Worm (Caenorhabditis elegans) whole organism, late embryonic: ENCODE data around the gene hlh-12.

Experiments used
- C38D4.7 ChIP-seq: fragments of 200-800 bp; sonication (Bioruptor generic); optimal IDR thresholded peaks from 2 replicates; lab custom pipeline; 2018; ENCODE audit warnings: mild to moderate bottlenecking, missing genetic modification characterization, moderate library complexity, missing compliant biosample characterization
- ahr-1 ChIP-seq: sonication (generic microtip); optimal IDR thresholded peaks from 2 replicates; lab custom pipeline; 2016; ENCODE audit warnings: missing genetic modification characterization, missing compliant biosample characterization
- ceh-18 ChIP-seq: sonication (generic microtip); optimal IDR thresholded peaks from 2 replicates; lab custom pipeline; 2016; ENCODE audit warnings: missing genetic modification characterization, missing compliant biosample characterization
- ceh-19 ChIP-seq: fragments of 200-800 bp; sonication (Bioruptor generic); optimal IDR thresholded peaks from 2 replicates; lab custom pipeline; 2018; ENCODE audit warnings: mild to moderate bottlenecking, missing genetic modification characterization, missing compliant biosample characterization
- ceh-2 ChIP-seq: sonication (generic microtip); optimal IDR thresholded peaks from 2 replicates; lab custom pipeline; 2016; ENCODE audit warnings: missing genotype, missing genetic modification characterization, missing compliant biosample characterization
- ceh-24 ChIP-seq: sonication (generic microtip); optimal IDR thresholded peaks from 2 replicates; lab custom pipeline; 2016; ENCODE audit warnings: mild to moderate bottlenecking, missing genetic modification characterization, missing compliant biosample characterization
- ceh-34 ChIP-seq: sonication (generic microtip); optimal IDR thresholded peaks from 2 replicates; lab custom pipeline; 2016; ENCODE audit warnings: mild to moderate bottlenecking, missing genetic modification characterization, missing compliant biosample characterization
- ceh-48 ChIP-seq: sonication (generic microtip); optimal IDR thresholded peaks from 2 replicates; lab custom pipeline; 2016; ENCODE audit warnings: missing genetic modification characterization, inconsistent platforms, missing compliant biosample characterization
- ceh-9 ChIP-seq: sonication (generic microtip); optimal IDR thresholded peaks from 2 replicates; lab custom pipeline; 2016; ENCODE audit warnings: mild to moderate bottlenecking, missing genetic modification characterization, inconsistent platforms, missing compliant biosample characterization
- che-1 ChIP-seq: sonication (generic microtip); optimal IDR thresholded peaks from 2 replicates; lab custom pipeline; 2016; ENCODE audit warnings: mild to moderate bottlenecking, missing genetic modification characterization, missing compliant biosample characterization
- dve-1 ChIP-seq: sonication (generic microtip); optimal IDR thresholded peaks from 2 replicates; lab custom pipeline; 2017; ENCODE audit warnings: antibody characterized with exemption, mild to moderate bottlenecking, missing genetic modification characterization, missing compliant biosample characterization
- elt-2 ChIP-seq: sonication (generic microtip); optimal IDR thresholded peaks from 2 replicates; lab custom pipeline; 2016; ENCODE audit warnings: missing genetic modification reagents, missing genetic modification characterization, missing compliant biosample characterization
- fkh-10 ChIP-seq: fragments of 150-350 bp; optimal IDR thresholded peaks from 2 replicates; lab custom pipeline; 2014; ENCODE audit warnings: missing biosample characterization, missing genetic modification reagents, missing genetic modification characterization
- fkh-6 ChIP-seq: sonication (generic microtip); optimal IDR thresholded peaks from 2 replicates; lab custom pipeline; 2016; ENCODE audit warnings: missing genetic modification characterization, missing compliant biosample characterization
- hlh-15 ChIP-seq: sonication (generic microtip); optimal IDR thresholded peaks from 2 replicates; lab custom pipeline; 2016; ENCODE audit warnings: missing genetic modification characterization, missing compliant biosample characterization
- hlh-8 ChIP-seq: sonication (generic microtip); optimal IDR thresholded peaks from 2 replicates; lab custom pipeline; 2016; ENCODE audit warnings: missing genotype, missing genetic modification characterization, missing compliant biosample characterization
- lim-6 ChIP-seq: sonication (generic microtip); optimal IDR thresholded peaks from 2 replicates; lab custom pipeline; 2016; ENCODE audit warnings: missing genetic modification characterization, missing compliant biosample characterization
- madf-2 ChIP-seq: sonication (generic microtip); optimal IDR thresholded peaks from 2 replicates; lab custom pipeline; 2017; ENCODE audit warnings: missing genetic modification characterization, missing compliant biosample characterization
- mec-3 ChIP-seq: sonication (generic microtip); optimal IDR thresholded peaks from 2 replicates; lab custom pipeline; 2016; ENCODE audit warnings: borderline replicate concordance, missing genetic modification characterization, missing compliant biosample characterization
- nhr-232 ChIP-seq: sonication (generic microtip); optimal IDR thresholded peaks from 2 replicates; lab custom pipeline; 2016; ENCODE audit warnings: missing genetic modification characterization, missing compliant biosample characterization
- odd-2 ChIP-seq: sonication (generic microtip); optimal IDR thresholded peaks from 2 replicates; lab custom pipeline; 2017; ENCODE audit warnings: antibody characterized with exemption, mild to moderate bottlenecking, missing genetic modification characterization, missing compliant biosample characterization
- pag-3 ChIP-seq: sonication (generic microtip); optimal IDR thresholded peaks from 2 replicates; lab custom pipeline; 2016; ENCODE audit warnings: missing compliant biosample characterization, missing genetic modification characterization, borderline replicate concordance
- pat-9 ChIP-seq: fragments of 200-800 bp; sonication (Bioruptor generic); optimal IDR thresholded peaks from 2 replicates; lab custom pipeline; 2018; ENCODE audit warnings: mild to moderate bottlenecking, missing genetic modification characterization, moderate library complexity, missing compliant biosample characterization
- pax-1 ChIP-seq: fragments of 150-350 bp; optimal IDR thresholded peaks from 2 replicates; lab custom pipeline; 2014; ENCODE audit warnings: missing biosample characterization, missing genetic modification characterization
- pha-4 ChIP-seq: fragments of 150-350 bp; optimal IDR thresholded peaks from 2 replicates; lab custom pipeline; 2018; ENCODE audit warnings: missing biosample characterization, missing genetic modification reagents, missing genetic modification characterization
- pros-1 ChIP-seq: fragments of 150-350 bp; optimal IDR thresholded peaks from 2 replicates; lab custom pipeline; 2014; ENCODE audit warnings: missing biosample characterization, missing genetic modification reagents, missing genetic modification characterization
- sdc-2 ChIP-seq: sonication (generic microtip); optimal IDR thresholded peaks from 2 replicates; lab custom pipeline; 2016; ENCODE audit warnings: missing genotype, missing genetic modification characterization, missing compliant biosample characterization
- sox-2 ChIP-seq: fragments of 200-800 bp; sonication (Bioruptor generic); IDR thresholded peaks from 2 replicates; pipeline ENCODE4 v1.3.6; 2022; ENCODE audit warnings: missing genetic modification reagents, missing genetic modification characterization, missing compliant biosample characterization
- tbx-7 ChIP-seq: sonication (generic microtip); optimal IDR thresholded peaks from 2 replicates; lab custom pipeline; 2016; ENCODE audit warnings: missing genotype, missing genetic modification characterization, missing compliant biosample characterization
- ttx-3 ChIP-seq: sonication (generic microtip); optimal IDR thresholded peaks from 2 replicates; lab custom pipeline; 2016; ENCODE audit warnings: missing genetic modification reagents, missing genetic modification characterization, missing compliant biosample characterization
- unc-3 ChIP-seq, 2 experiments: fragments of 200-800 bp in 1 of 2; sonication (Bioruptor generic) in 1 of 2; sonication (generic microtip) in 1 of 2; conservative IDR thresholded peaks in 1 of 2; optimal IDR thresholded peaks in 1 of 2; 2 replicates each; pipeline versions ENCODE4 v1.3.6 to Lab custom; 2016 to 2022; ENCODE audit warnings: missing compliant biosample characterization in 2 of 2, missing genetic modification characterization in 2 of 2, missing genetic modification reagents in 1 of 2
- unc-42 ChIP-seq: sonication (generic microtip); optimal IDR thresholded peaks from 2 replicates; lab custom pipeline; 2016; ENCODE audit warnings: missing genotype, missing genetic modification characterization, missing compliant biosample characterization
- unc-55 ChIP-seq: sonication (generic microtip); optimal IDR thresholded peaks from 2 replicates; lab custom pipeline; 2017; ENCODE audit warnings: missing biosample characterization, missing genetic modification reagents, missing genetic modification characterization
- unc-86 ChIP-seq: sonication (generic microtip); optimal IDR thresholded peaks from 2 replicates; lab custom pipeline; 2016; ENCODE audit warnings: missing genetic modification characterization, missing compliant biosample characterization
- zip-5 ChIP-seq: sonication (generic microtip); optimal IDR thresholded peaks from 2 replicates; lab custom pipeline; 2016; ENCODE audit warnings: missing genetic modification characterization, missing compliant biosample characterization

The hlh-12 gene

DNA sequence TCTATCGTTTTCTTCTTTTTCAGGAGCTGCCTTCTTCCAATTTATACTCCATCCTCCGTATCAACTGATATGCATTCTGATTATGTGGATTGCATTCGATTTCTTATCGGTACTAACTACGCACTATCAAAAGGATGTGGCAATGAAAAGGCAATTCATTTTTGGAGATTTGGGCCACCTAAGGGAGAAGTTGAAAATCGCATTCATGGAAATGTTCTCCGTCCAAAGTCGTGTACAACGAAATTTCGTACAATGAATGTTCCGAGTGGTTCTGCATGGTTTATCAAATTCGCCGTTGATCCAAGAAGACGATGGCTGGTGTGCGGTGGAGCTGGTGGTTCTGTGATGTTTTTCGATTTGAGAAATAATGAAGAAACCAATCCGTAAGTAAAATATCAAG lies 33.4 kb upstream of the hlh-12 start, which contains the start of gene C09G4.4:
C09G4.4 (plus strand) TSS at position 301 of the 400 bp plus-strand sequence.
- TF ChIP-seq C38D4.7 (GFP tag; lab: Kevin White, UChicago) = no peak
- TF ChIP-seq sdc-2 (tag; lab: Kevin White, UChicago) = no peak
- no peak for TF ChIP-seq unc-55
- TF ChIP-seq lim-6 (tag; lab: Kevin White, UChicago) = no peak
- no peak for TF ChIP-seq pax-1 (tag; lab: Kevin White, UChicago)
- peak; percentile 15 for TF ChIP-seq elt-2 (tag; lab: Kevin White, UChicago)
- no peak for TF ChIP-seq hlh-8 (tag; lab: Kevin White, UChicago)
- TF ChIP-seq, all 69 proteins: peak for 1

DNA sequence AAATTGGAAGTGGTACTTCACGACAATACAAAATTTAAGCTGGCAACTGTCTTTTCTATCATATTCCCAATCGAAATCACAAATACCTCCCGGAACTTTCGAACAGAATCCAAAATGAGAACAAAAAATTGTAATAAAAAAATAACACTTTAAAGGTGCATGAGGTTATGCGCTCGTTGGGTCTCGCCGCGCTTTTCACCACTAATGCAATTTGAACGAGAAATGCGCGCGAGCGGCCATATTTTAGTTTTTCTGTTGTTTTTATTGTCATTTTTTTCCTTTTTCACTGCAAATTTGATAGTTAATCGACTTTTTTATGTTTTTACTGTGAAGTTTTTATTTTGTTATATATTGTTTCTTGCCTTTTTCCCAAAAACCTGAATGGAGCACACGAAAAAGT lies 31.8 kb upstream of the hlh-12 start, which contains the start of gene mes-6:
mes-6 (plus strand) TSS at position 229 of the 400 bp plus-strand sequence.
- no peak for TF ChIP-seq odd-2
- TF ChIP-seq unc-42 (tag; lab: Kevin White, UChicago) = peak; percentile 97
- TF ChIP-seq hlh-15 (tag; lab: Kevin White, UChicago) = no peak

DNA sequence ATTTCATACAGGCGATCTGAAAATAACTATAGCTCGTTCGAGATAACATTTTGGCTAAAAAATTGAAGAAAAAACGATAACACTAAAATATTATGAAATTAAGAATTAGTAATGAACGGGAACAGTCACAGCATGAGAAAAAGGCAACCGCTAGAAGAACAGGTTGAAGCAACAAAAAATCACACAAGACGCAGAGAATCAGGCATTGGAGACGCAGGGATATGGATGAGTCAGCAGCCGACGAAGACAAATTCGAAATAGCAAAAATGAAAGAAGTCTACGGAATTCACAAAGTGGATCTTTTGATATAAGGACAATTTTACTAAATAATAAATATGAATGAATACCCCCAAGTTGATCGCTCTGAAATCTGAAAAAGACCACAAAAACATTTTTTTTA lies 31.3 kb upstream of the hlh-12 start, which contains the start of gene tag-77:
tag-77 (minus strand) TSS at position 15 of the 400 bp plus-strand sequence.
- TF ChIP-seq pag-3 (tag; lab: Kevin White, UChicago) (no peak), unc-3 (GFP tag; conservative IDR thresholded peaks at IDR 0.05; lab: Robert Waterston, UW) (no peak), unc-3 (tag; optimal IDR thresholded peaks at IDR 0.05; lab: Kevin White, UChicago) (no peak), fkh-10 (no peak), ceh-2 (no peak), sox-2 (GFP tag; lab: Robert Waterston, UW) (no peak), pros-1 (tag; lab: Kevin White, UChicago) (no peak), unc-55 (no peak), zip-5 (tag; lab: Kevin White, UChicago) (no peak), ceh-18 (tag; lab: Kevin White, UChicago) (no peak), pat-9 (tag; lab: Kevin White, UChicago) (no peak), fkh-6 (tag; lab: Kevin White, UChicago) (no peak), mec-3 (tag; lab: Kevin White, UChicago) (no peak), ceh-34 (tag; lab: Kevin White, UChicago) (no peak), ttx-3 (no peak), madf-2 (tag; lab: Kevin White, UChicago) (no peak), ahr-1 (tag; lab: Kevin White, UChicago) (no peak), pha-4 (tag; lab: Kevin White, UChicago) (no peak)

DNA sequence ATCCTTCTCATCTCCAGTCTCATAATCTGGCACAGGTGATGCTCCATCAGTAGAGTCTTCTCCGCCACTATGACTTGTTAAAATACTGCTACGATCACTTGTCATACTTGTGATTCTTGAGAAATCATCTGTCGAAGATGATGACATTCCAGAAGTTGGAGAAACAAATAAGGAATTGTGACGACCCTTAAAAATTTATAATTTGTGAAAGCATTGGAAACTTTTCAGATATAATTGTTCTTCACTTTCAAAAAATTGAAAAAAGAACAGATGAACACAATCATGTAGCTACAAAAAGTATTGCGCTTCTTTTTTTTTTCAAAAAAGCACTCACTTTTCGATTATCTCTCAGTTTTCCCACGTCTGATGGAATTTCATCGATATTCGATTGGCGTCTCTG lies 26.8 kb upstream of the hlh-12 start:
- TF ChIP-seq ceh-9 (tag; lab: Kevin White, UChicago) (no peak), ceh-34 (tag; lab: Kevin White, UChicago) (no peak), lim-6 (tag; lab: Kevin White, UChicago) (no peak), ceh-48 (tag; lab: Kevin White, UChicago) (no peak), ceh-19 (GFP tag; lab: Kevin White, UChicago) (no peak), dve-1 (tag; lab: Kevin White, UChicago) (no peak), che-1 (tag; lab: Kevin White, UChicago) (no peak), sox-2 (GFP tag; lab: Robert Waterston, UW) (no peak), unc-86 (tag; lab: Kevin White, UChicago) (no peak), tbx-7 (no peak), ceh-24 (no peak), nhr-232 (tag; lab: Kevin White, UChicago) (no peak)
